Fruit fly (Drosophila melanogaster) whole organism, embryonic: ENCODE data around the gene Eig71Ei.
A peak's percentile ranks its signal among the peaks of the same experiment; 100 is the strongest.

Experiments used
- Ada2b ChIP-seq: fragments of 200-800 bp; sonication (Bioruptor generic); IDR thresholded peaks from 2 replicates; pipeline ENCODE4 v1.3.6; 2022; ENCODE audit warnings: missing biosample characterization, missing genetic modification characterization
- CG10431 ChIP-seq: fragments of 200-800 bp; sonication (Bioruptor generic); optimal IDR thresholded peaks from 3 replicates; lab custom pipeline; 2018; ENCODE audit warnings: missing biosample characterization, mild to moderate bottlenecking, missing genetic modification characterization
- CG10543 ChIP-seq: fragments of 200-800 bp; sonication (Bioruptor generic); optimal IDR thresholded peaks from 3 replicates; lab custom pipeline; 2017; ENCODE audit warnings: missing biosample characterization, mild to moderate bottlenecking, missing genetic modification characterization, moderate library complexity
- CG10654 ChIP-seq: fragments of 200-800 bp; sonication (Bioruptor generic); optimal IDR thresholded peaks from 2 replicates; lab custom pipeline; 2016; ENCODE audit warnings: missing biosample characterization, missing genetic modification characterization
- CG11696 ChIP-seq: fragments of 200-800 bp; sonication (Bioruptor generic); IDR thresholded peaks from 2 replicates; pipeline ENCODE4 v1.3.6; 2022; ENCODE audit warnings: missing biosample characterization, missing genetic modification characterization
- CG12744 ChIP-seq: fragments of 200-800 bp; sonication (Bioruptor generic); optimal IDR thresholded peaks from 2 replicates; lab custom pipeline; 2016; ENCODE audit warnings: missing biosample characterization, missing genetic modification characterization
- CG12942 ChIP-seq: fragments of 200-800 bp; sonication (Bioruptor generic); optimal IDR thresholded peaks from 3 replicates; lab custom pipeline; 2016; ENCODE audit warnings: missing biosample characterization, missing genetic modification characterization
- CG13775 ChIP-seq: fragments of 200-800 bp; sonication (Bioruptor generic); optimal IDR thresholded peaks from 3 replicates; lab custom pipeline; 2017; ENCODE audit warnings: missing biosample characterization, mild to moderate bottlenecking, missing genetic modification characterization
- CG15011 ChIP-seq: fragments of 200-800 bp; sonication (Bioruptor generic); optimal IDR thresholded peaks from 3 replicates; lab custom pipeline; 2018; ENCODE audit warnings: missing biosample characterization, mild to moderate bottlenecking, missing genetic modification characterization
- CG1529 ChIP-seq: fragments of 200-800 bp; sonication (Bioruptor generic); optimal IDR thresholded peaks from 3 replicates; lab custom pipeline; 2018; ENCODE audit warnings: missing biosample characterization, missing genetic modification characterization
- CG17912 ChIP-seq: fragments of 200-800 bp; sonication (Bioruptor generic); optimal IDR thresholded peaks from 2 replicates; lab custom pipeline; 2018; ENCODE audit warnings: missing biosample characterization, mild to moderate bottlenecking, missing genetic modification characterization
- CG18619 ChIP-seq: fragments of 200-800 bp; sonication (Bioruptor generic); optimal IDR thresholded peaks from 3 replicates; lab custom pipeline; 2017; ENCODE audit warnings: missing biosample characterization, mild to moderate bottlenecking, missing genetic modification characterization
- CG2129 ChIP-seq: fragments of 200-800 bp; sonication (Bioruptor generic); IDR thresholded peaks from 2 replicates; pipeline ENCODE4 v1.3.6; 2022; ENCODE audit warnings: missing biosample characterization, missing genetic modification characterization; ENCODE audit not compliant: partially characterized antibody
- CG2875 ChIP-seq: fragments of 200-800 bp; sonication (Bioruptor generic); optimal IDR thresholded peaks from 2 replicates; lab custom pipeline; 2017; ENCODE audit warnings: missing biosample characterization, mild to moderate bottlenecking, missing genetic modification characterization, missing genetic modification reagents
- CG2889 ChIP-seq: fragments of 200-800 bp; sonication (Bioruptor generic); IDR thresholded peaks from 3 replicates; pipeline ENCODE4 v1.3.6; 2022; ENCODE audit warnings: missing biosample characterization, missing genetic modification characterization
- CG3281 ChIP-seq: fragments of 200-800 bp; sonication (Bioruptor generic); optimal IDR thresholded peaks from 3 replicates; lab custom pipeline; 2017; ENCODE audit warnings: missing biosample characterization, mild to moderate bottlenecking, missing genetic modification characterization
- CG33557 ChIP-seq: fragments of 200-800 bp; sonication (Bioruptor generic); optimal IDR thresholded peaks from 2 replicates; lab custom pipeline; 2019; ENCODE audit warnings: missing biosample characterization, mild to moderate bottlenecking, missing genetic modification characterization, moderate library complexity
- CG6254 ChIP-seq: fragments of 200-800 bp; sonication (Bioruptor generic); optimal IDR thresholded peaks from 3 replicates; lab custom pipeline; 2017; ENCODE audit warnings: mild to moderate bottlenecking, missing biosample characterization, missing genetic modification reagents, missing genetic modification characterization
- CG6791 ChIP-seq: fragments of 200-800 bp; sonication (Bioruptor generic); IDR thresholded peaks from 3 replicates; pipeline ENCODE4 v1.3.6; 2022; ENCODE audit warnings: missing biosample characterization, missing genetic modification characterization; ENCODE audit not compliant: partially characterized antibody
- CG7839 ChIP-seq: fragments of 200-800 bp; sonication (Bioruptor generic); optimal IDR thresholded peaks from 3 replicates; lab custom pipeline; 2018; ENCODE audit warnings: missing biosample characterization, mild to moderate bottlenecking, missing genetic modification characterization, moderate library complexity
- CG7963 ChIP-seq: fragments of 200-800 bp; sonication (Bioruptor generic); IDR thresholded peaks from 3 replicates; pipeline ENCODE4 v1.3.6; 2022; ENCODE audit warnings: missing biosample characterization, missing genetic modification characterization; ENCODE audit not compliant: partially characterized antibody
- CG8290 ChIP-seq, 3 experiments: fragments of 200-800 bp; sonication (Bioruptor generic); optimal IDR thresholded peaks; 2 replicates each; lab custom pipeline; 2016 to 2019; ENCODE audit warnings: missing biosample characterization in 3 of 3, missing genetic modification characterization in 3 of 3, mild to moderate bottlenecking in 2 of 3, moderate library complexity in 1 of 3
- CG8359 ChIP-seq: fragments of 200-800 bp; sonication (Bioruptor generic); optimal IDR thresholded peaks from 2 replicates; lab custom pipeline; 2017; ENCODE audit warnings: missing biosample characterization, mild to moderate bottlenecking, missing genetic modification characterization, borderline replicate concordance
- CG9437 ChIP-seq: fragments of 200-800 bp; sonication (Bioruptor generic); optimal IDR thresholded peaks from 2 replicates; lab custom pipeline; 2018; ENCODE audit warnings: missing biosample characterization, mild to moderate bottlenecking, missing genetic modification characterization
- CG9727 ChIP-seq: fragments of 200-800 bp; sonication (Bioruptor generic); optimal IDR thresholded peaks from 3 replicates; lab custom pipeline; 2017; ENCODE audit warnings: missing biosample characterization, mild to moderate bottlenecking, missing genetic modification characterization
- D19A ChIP-seq: fragments of 200-800 bp; optimal IDR thresholded peaks from 3 replicates; lab custom pipeline; 2019; ENCODE audit warnings: missing biosample characterization, mild to moderate bottlenecking, missing genetic modification characterization, moderate library complexity
- Dbx ChIP-seq: fragments of 200-800 bp; sonication (Bioruptor generic); IDR thresholded peaks from 3 replicates; pipeline ENCODE4 v1.3.6; 2022; ENCODE audit warnings: missing biosample characterization, missing genetic modification characterization
- Elba2 ChIP-seq: fragments of 200-800 bp; sonication (Bioruptor generic); optimal IDR thresholded peaks from 3 replicates; lab custom pipeline; 2016; ENCODE audit warnings: missing biosample characterization, missing genetic modification characterization
- HmgD ChIP-seq: fragments of 200-800 bp; sonication (Bioruptor generic); optimal IDR thresholded peaks from 3 replicates; lab custom pipeline; 2016; ENCODE audit warnings: missing biosample characterization, missing genetic modification characterization
- Nf-YC ChIP-seq: fragments of 200-800 bp; optimal IDR thresholded peaks from 3 replicates; lab custom pipeline; 2019; ENCODE audit warnings: missing biosample characterization, mild to moderate bottlenecking, missing genetic modification characterization, moderate library complexity
- Opbp ChIP-seq: fragments of 200-800 bp; sonication (Bioruptor generic); IDR thresholded peaks from 3 replicates; pipeline ENCODE4 v1.3.6; 2022; ENCODE audit warnings: missing biosample characterization, missing genetic modification characterization; ENCODE audit not compliant: partially characterized antibody
- Stat92E ChIP-seq, 3 experiments: fragments of >200 bp in 2 of 3; fragments of 200-800 bp in 1 of 3; sonication (Bioruptor generic) in 1 of 3; optimal IDR thresholded peaks; 2 replicates each; lab custom pipeline; 2017 to 2019; ENCODE audit warnings: missing biosample characterization in 3 of 3, missing genetic modification characterization in 3 of 3, mild to moderate bottlenecking in 1 of 3, moderate library complexity in 1 of 3
- Tbp ChIP-seq: fragments of >200 bp; optimal IDR thresholded peaks from 2 replicates; lab custom pipeline; 2018; ENCODE audit warnings: missing biosample characterization, missing genetic modification characterization
- YL-1 ChIP-seq: fragments of 200-800 bp; sonication (Bioruptor generic); optimal IDR thresholded peaks from 3 replicates; lab custom pipeline; 2017; ENCODE audit warnings: missing biosample characterization, mild to moderate bottlenecking, missing genetic modification characterization
- chinmo ChIP-seq: fragments of 200-800 bp; sonication (Bioruptor generic); IDR thresholded peaks from 4 replicates; pipeline ENCODE4 v1.3.6; 2022; ENCODE audit warnings: missing biosample characterization, missing genetic modification characterization; ENCODE audit not compliant: partially characterized antibody
- dan ChIP-seq: fragments of 200-800 bp; sonication (Bioruptor generic); IDR thresholded peaks from 2 replicates; pipeline ENCODE4 v1.3.6; 2022; ENCODE audit warnings: missing biosample characterization, missing genetic modification characterization
- disco-r ChIP-seq: fragments of 200-800 bp; sonication (Bioruptor generic); optimal IDR thresholded peaks from 2 replicates; lab custom pipeline; 2016; ENCODE audit warnings: missing biosample characterization, missing genetic modification characterization
- lov ChIP-seq, 2 experiments: fragments of 200-800 bp in 1 of 2; fragments of >200 bp in 1 of 2; sonication (Bioruptor generic) in 1 of 2; IDR thresholded peaks in 1 of 2; optimal IDR thresholded peaks in 1 of 2; 2 replicates in 1 of 2; 3 replicates in 1 of 2; pipeline versions ENCODE4 v1.3.6 to Lab custom; 2017 to 2022; ENCODE audit warnings: missing biosample characterization in 1 of 2, missing genetic modification characterization in 1 of 2
- onecut ChIP-seq: fragments of 200-800 bp; sonication (Bioruptor generic); IDR thresholded peaks from 2 replicates; pipeline ENCODE4 v1.3.6; 2022; ENCODE audit warnings: missing biosample characterization, missing genetic modification characterization
- pros ChIP-seq: fragments of 200-800 bp; sonication (Bioruptor generic); optimal IDR thresholded peaks from 3 replicates; lab custom pipeline; 2019; ENCODE audit warnings: missing biosample characterization, mild to moderate bottlenecking, missing genetic modification characterization, moderate library complexity
- ro ChIP-seq: fragments of 200-800 bp; sonication (Bioruptor generic); IDR thresholded peaks from 2 replicates; pipeline ENCODE4 v1.3.6; 2022; ENCODE audit warnings: missing biosample characterization, missing genetic modification characterization
- sc ChIP-seq, 3 experiments: fragments of >200 bp in 2 of 3; fragments of 200-800 bp in 1 of 3; sonication (Bioruptor generic) in 1 of 3; optimal IDR thresholded peaks; 2 replicates in 2 of 3; 3 replicates in 1 of 3; lab custom pipeline; 2017; ENCODE audit warnings: mild to moderate bottlenecking in 1 of 3, missing biosample characterization in 1 of 3, missing genetic modification characterization in 1 of 3, missing genetic modification reagents in 1 of 3
- seq ChIP-seq: fragments of 200-800 bp; sonication (Bioruptor generic); IDR thresholded peaks from 2 replicates; pipeline ENCODE4 v1.3.6; 2022; ENCODE audit warnings: missing biosample characterization, missing genetic modification characterization
- tap ChIP-seq: fragments of 200-800 bp; optimal IDR thresholded peaks from 3 replicates; lab custom pipeline; 2019; ENCODE audit warnings: missing biosample characterization, mild to moderate bottlenecking, missing genetic modification characterization, moderate library complexity
- ttk ChIP-seq: fragments of 200-800 bp; sonication (Bioruptor generic); IDR thresholded peaks from 2 replicates; pipeline ENCODE4 v2.1.2; 2022; ENCODE audit warnings: missing biosample characterization, missing genetic modification characterization
- unpg ChIP-seq: fragments of 200-800 bp; sonication (Bioruptor generic); optimal IDR thresholded peaks from 3 replicates; lab custom pipeline; 2018; ENCODE audit warnings: missing biosample characterization, mild to moderate bottlenecking, missing genetic modification characterization, moderate library complexity
- yki ChIP-seq: fragments of >200 bp; optimal IDR thresholded peaks from 3 replicates; lab custom pipeline; 2018
- zen ChIP-seq: fragments of 200-800 bp; sonication (Bioruptor generic); optimal IDR thresholded peaks from 3 replicates; lab custom pipeline; 2018; ENCODE audit warnings: missing biosample characterization, mild to moderate bottlenecking, missing genetic modification characterization, moderate library complexity

Eig71Ei gene

dm6 chr3L:15700338-15700966 is 40.9 kb downstream of the Eig71Ei start (continued):
- TF ChIP-seq CG8290 (GFP tag; optimal IDR thresholded peaks at IDR 0.05; lab: Kevin White, UChicago) (peak; percentile 19), CG8290 (tag; optimal IDR thresholded peaks at IDR 0.05; lab: Kevin White, UChicago) (peak in 1 of 2 experiments; percentile 41), Stat92E (GFP tag; optimal IDR thresholded peaks at IDR 0.05; lab: Kevin White, UChicago) (peak in 1 of 3 experiments; percentile 23), pros (GFP tag; lab: Kevin White, UChicago) (no peak), CG8359 (GFP tag; lab: Kevin White, UChicago) (no peak), seq (GFP tag; lab: Robert Waterston, UW) (no peak), CG10431 (GFP tag; lab: Kevin White, UChicago) (peak; percentile 47), CG2889 (GFP tag; lab: Robert Waterston, UW) (no peak), CG10654 (GFP tag; lab: Kevin White, UChicago) (no peak), CG6254 (GFP tag; lab: Kevin White, UChicago) (no peak), YL-1 (no peak), CG9727 (GFP tag; lab: Kevin White, UChicago) (peak; percentile 90), CG2129 (GFP tag; lab: Robert Waterston, UW) (no peak), CG3281 (GFP tag; lab: Kevin White, UChicago) (no peak), Opbp (GFP tag; lab: Robert Waterston, UW) (no peak), tap (tag; lab: Kevin White, UChicago) (no peak), CG6791 (0 out of 3 replicates have a peak, but pooled peaks have one; percentile 13), CG9437 (GFP tag; lab: Kevin White, UChicago) (peak; percentile 27), zen (tag; lab: Kevin White, UChicago) (peak; percentile 73), CG18619 (GFP tag; lab: Kevin White, UChicago) (peak; percentile 6), CG12744 (GFP tag; lab: Kevin White, UChicago) (no peak), CG17912 (GFP tag; lab: Kevin White, UChicago) (no peak), ttk (no peak), CG10543 (GFP tag; lab: Kevin White, UChicago) (no peak), HmgD (no peak), unpg (GFP tag; lab: Kevin White, UChicago) (peak; percentile 45), CG33557 (GFP tag; lab: Kevin White, UChicago) (peak; percentile 83), D19A (tag; lab: Kevin White, UChicago) (peak; percentile 69), CG12942 (GFP tag; lab: Kevin White, UChicago) (no peak), Tbp (GFP tag; lab: Kevin White, UChicago) (no peak), CG15011 (no peak), CG1529 (GFP tag; lab: Kevin White, UChicago) (peak; percentile 50), CG13775 (peak; percentile 76), CG2875 (GFP tag; lab: Kevin White, UChicago) (peak; percentile 38), ro (no peak), onecut (GFP tag; lab: Robert Waterston, UW) (no peak), sc (optimal IDR thresholded peaks at IDR 0.05; lab: Kevin White, UChicago) (no peak), sc (GFP tag; optimal IDR thresholded peaks at IDR 0.05; lab: Kevin White, UChicago) (peak; percentile 58), CG7963 (GFP tag; lab: Robert Waterston, UW) (no peak), disco-r (no peak), Elba2 (GFP tag; lab: Kevin White, UChicago) (peak; percentile 86), yki (lab: Kevin White, UChicago) (no peak), chinmo (GFP tag; lab: Robert Waterston, UW) (no peak), CG11696 (no peak), lov (optimal IDR thresholded peaks at IDR 0.05; lab: Kevin White, UChicago) (no peak), lov (GFP tag; IDR thresholded peaks at IDR 0.05; lab: Robert Waterston, UW) (no peak), Ada2b (GFP tag; lab: Robert Waterston, UW) (no peak), CG7839 (tag; lab: Kevin White, UChicago) (peak; percentile 57), Nf-YC (tag; lab: Kevin White, UChicago) (no peak), Dbx (GFP tag; lab: Robert Waterston, UW) (no peak), dan (GFP tag; lab: Robert Waterston, UW) (no peak)
